Fruit fly (Drosophila melanogaster): Measurements from ENCODE around the gene CG15465.

CG15465 gene

DNA sequence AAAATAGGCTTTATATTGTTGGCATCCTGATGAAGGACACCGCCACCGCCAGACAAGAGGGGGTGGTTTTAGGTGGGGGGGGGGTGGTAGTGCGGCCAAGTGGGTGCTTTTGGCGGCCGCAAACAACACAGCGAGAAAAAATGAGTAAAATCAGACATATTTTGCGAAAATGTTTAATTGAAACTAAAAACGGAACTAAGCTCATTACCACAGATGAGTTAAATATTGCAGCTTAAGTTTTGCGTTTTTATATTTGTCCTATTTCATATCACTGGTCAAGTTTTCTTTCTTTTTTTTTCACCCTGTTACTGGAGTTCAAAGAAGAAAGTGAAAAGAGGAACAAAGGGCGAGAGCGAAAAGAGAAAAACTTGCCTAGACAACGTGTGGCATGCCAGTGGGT, 8.4 kb downstream of the CG15465 start (continued):
- TF ChIP-seq chm (GFP tag; IDR thresholded peaks at IDR 0.05) = peak; percentile 68
- peak; percentile 54 for TF ChIP-seq sens-2 (GFP tag; IDR thresholded peaks at IDR 0.05)
- TF ChIP-seq CG4282 (GFP tag; optimal IDR thresholded peaks at IDR 0.05) = no peak
- TF ChIP-seq Asciz (GFP tag; optimal IDR thresholded peaks at IDR 0.05) = peak; percentile 73
- TF ChIP-seq kni (GFP tag; optimal IDR thresholded peaks at IDR 0.05) = no peak
- TF ChIP-seq CG8924 (tag; optimal IDR thresholded peaks at IDR 0.05) = peak; percentile 68
- no peak for TF ChIP-seq CG13287 (GFP tag; IDR thresholded peaks at IDR 0.05; ENCODE audit: partially characterized antibody)
- peak; percentile 84 for TF ChIP-seq Fer1 (GFP tag; optimal IDR thresholded peaks at IDR 0.05)
- TF ChIP-seq CG6272 (GFP tag; IDR thresholded peaks at IDR 0.05) = peak; percentile 60
- TF ChIP-seq Stat92E (GFP tag; optimal IDR thresholded peaks at IDR 0.05) = no peak
- TF ChIP-seq CG10979 (tag; optimal IDR thresholded peaks at IDR 0.05) = peak; percentile 73
- no peak for TF ChIP-seq toy (GFP tag; IDR thresholded peaks at IDR 0.05)
- peak; percentile 74 for TF ChIP-seq HHEX (GFP tag; optimal IDR thresholded peaks at IDR 0.05)
- peak in 1 of 2 experiments; percentile 22 for TF ChIP-seq crp (GFP tag; optimal IDR thresholded peaks at IDR 0.05)
- peak; percentile 67 for TF ChIP-seq cwo (GFP tag; optimal IDR thresholded peaks at IDR 0.05)
- no peak for TF ChIP-seq CG17186 (GFP tag; optimal IDR thresholded peaks at IDR 0.05)
- TF ChIP-seq CG5245 (GFP tag; optimal IDR thresholded peaks at IDR 0.05) = peak; percentile 68
- peak; percentile 70 for TF ChIP-seq CG4424 (GFP tag; optimal IDR thresholded peaks at IDR 0.05)
- no peak for TF ChIP-seq CG2199 (GFP tag; IDR thresholded peaks at IDR 0.05)
- TF ChIP-seq yki (optimal IDR thresholded peaks at IDR 0.05) = no peak
- TF ChIP-seq CG15011 (GFP tag; optimal IDR thresholded peaks at IDR 0.05) = peak; percentile 61
- TF ChIP-seq CG11695 (GFP tag; IDR thresholded peaks at IDR 0.05) = peak; percentile 84
- no peak for TF ChIP-seq Drgx (GFP tag; IDR thresholded peaks at IDR 0.05)
- TF ChIP-seq zfh1 (GFP tag; IDR thresholded peaks at IDR 0.05) = peak; percentile 64; the same call in 2 of the 3 replicates
- peak; percentile 48 for TF ChIP-seq chn (GFP tag; optimal IDR thresholded peaks at IDR 0.05)
- no peak for TF ChIP-seq cg (GFP tag; optimal IDR thresholded peaks at IDR 0.05)
- no peak for TF ChIP-seq CG1832 (GFP tag; optimal IDR thresholded peaks at IDR 0.05)
- peak; percentile 74 for TF ChIP-seq CG10366 (GFP tag; IDR thresholded peaks at IDR 0.05)
- peak; percentile 18 for TF ChIP-seq dm (GFP tag; optimal IDR thresholded peaks at IDR 0.05)
- TF ChIP-seq HLH4C (GFP tag; IDR thresholded peaks at IDR 0.05; ENCODE audit: partially characterized antibody) = no peak
- TF ChIP-seq ranshi (GFP tag; IDR thresholded peaks at IDR 0.05) = peak; percentile 71
- TF ChIP-seq ci (GFP tag; IDR thresholded peaks at IDR 0.05) = peak; percentile 88
- TF ChIP-seq grau (tag; optimal IDR thresholded peaks at IDR 0.05) = peak; percentile 73
- TF ChIP-seq Doc2 (GFP tag; IDR thresholded peaks at IDR 0.05) = no peak
- peak; percentile 70 for TF ChIP-seq scrt (GFP tag; optimal IDR thresholded peaks at IDR 0.05)
- TF ChIP-seq repo (GFP tag; optimal IDR thresholded peaks at IDR 0.05) = peak; percentile 49
- peak; percentile 24; the same call in 1 of the 2 replicates for TF ChIP-seq al (GFP tag; IDR thresholded peaks at IDR 0.05)
- no peak for TF ChIP-seq Opbp (GFP tag; IDR thresholded peaks at IDR 0.05; ENCODE audit: partially characterized antibody)
- TF ChIP-seq CG13894 (tag; optimal IDR thresholded peaks at IDR 0.05) = peak; percentile 36
- no peak for TF ChIP-seq Neu2 (GFP tag; optimal IDR thresholded peaks at IDR 0.05; ENCODE audit: borderline replicate concordance)
- TF ChIP-seq CG11398 (GFP tag; optimal IDR thresholded peaks at IDR 0.05) = peak; percentile 19
- no peak for TF ChIP-seq ash1 (GFP tag; optimal IDR thresholded peaks at IDR 0.05)
- peak; percentile 46; the same call in 1 of the 2 replicates for TF ChIP-seq E2f2 (GFP tag; IDR thresholded peaks at IDR 0.05)
- peak; percentile 64 to 66 for TF ChIP-seq dpn (GFP tag; optimal IDR thresholded peaks at IDR 0.05)
- TF ChIP-seq danr (GFP tag; IDR thresholded peaks at IDR 0.05) = 0 out of 2 replicates have a peak, but pooled peaks have one; percentile 39
- TF ChIP-seq Dip3 (GFP tag; optimal IDR thresholded peaks at IDR 0.05) = no peak
- TF ChIP-seq Lhr (GFP tag; optimal IDR thresholded peaks at IDR 0.05) = peak; percentile 18
- TF ChIP-seq slou (GFP tag; optimal IDR thresholded peaks at IDR 0.05) = peak; percentile 49
- peak; percentile 49 for TF ChIP-seq CG1529 (GFP tag; optimal IDR thresholded peaks at IDR 0.05)
- TF ChIP-seq CG9876 (GFP tag; optimal IDR thresholded peaks at IDR 0.05) = peak; percentile 9
- TF ChIP-seq Six4 (GFP tag; optimal IDR thresholded peaks at IDR 0.05) = no peak
